Worm (Caenorhabditis elegans): ENCODE results near the gene orc-1.

DNA sequence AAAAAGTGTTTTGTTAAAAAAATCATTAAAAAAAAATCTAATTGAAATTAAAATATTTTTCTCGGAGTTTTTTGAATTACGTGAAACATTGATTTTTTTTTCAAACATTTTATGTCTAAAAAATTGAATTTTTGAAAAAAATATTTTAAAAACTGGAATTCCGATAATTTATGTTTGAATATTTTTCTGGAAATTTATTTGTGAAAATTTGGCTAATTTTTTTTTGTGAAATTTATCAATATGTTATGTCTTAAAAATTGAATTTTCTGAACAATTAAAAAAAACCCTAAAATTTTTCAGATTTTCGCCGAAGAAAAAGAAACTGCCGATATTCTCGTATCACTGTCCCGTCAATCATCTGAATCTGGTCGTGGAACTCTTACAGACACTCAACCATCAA is 30.6 kb upstream of the orc-1 start, which contains the start of gene Y39A1A.24:
- TF ChIP-seq him-1 (tag; optimal IDR thresholded peaks at IDR 0.05) = no peak
- no peak for TF ChIP-seq dao-5 (tag; optimal IDR thresholded peaks at IDR 0.05)
- no peak for TF ChIP-seq W03F9.2 (tag; optimal IDR thresholded peaks at IDR 0.05)

Data from whole organism, L4/young adult.